Worm (Caenorhabditis elegans): ENCODE data around the gene C47D12.5.
"Not testable (repeated sequence)": the region's sequence is repeated elsewhere in the genome, so short reads cannot be mapped to it uniquely, and the experiment has no call there.

Gene C47D12.5

DNA sequence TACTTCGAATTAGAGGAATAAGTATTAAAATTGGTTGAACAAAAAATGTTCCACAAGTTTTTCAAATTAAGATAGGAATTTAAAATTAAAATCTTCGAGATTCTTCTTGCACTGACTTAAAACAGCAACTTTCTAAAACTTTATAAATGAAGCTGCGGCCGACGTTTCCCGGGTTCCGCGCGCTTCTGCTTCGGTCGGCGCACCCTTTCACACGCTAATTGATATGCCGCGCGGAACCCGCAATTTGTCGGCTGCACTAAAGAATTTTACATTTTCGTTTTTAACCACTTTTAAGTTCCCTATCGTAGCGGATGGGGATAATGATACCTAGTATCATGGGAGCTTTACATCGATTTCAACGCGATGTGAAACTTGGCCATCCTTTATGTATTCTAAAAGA, 29.7 kb upstream of the C47D12.5 start:
- TF ChIP-seq unc-62 (GFP tag; optimal IDR thresholded peaks at IDR 0.05): no peak

DNA sequence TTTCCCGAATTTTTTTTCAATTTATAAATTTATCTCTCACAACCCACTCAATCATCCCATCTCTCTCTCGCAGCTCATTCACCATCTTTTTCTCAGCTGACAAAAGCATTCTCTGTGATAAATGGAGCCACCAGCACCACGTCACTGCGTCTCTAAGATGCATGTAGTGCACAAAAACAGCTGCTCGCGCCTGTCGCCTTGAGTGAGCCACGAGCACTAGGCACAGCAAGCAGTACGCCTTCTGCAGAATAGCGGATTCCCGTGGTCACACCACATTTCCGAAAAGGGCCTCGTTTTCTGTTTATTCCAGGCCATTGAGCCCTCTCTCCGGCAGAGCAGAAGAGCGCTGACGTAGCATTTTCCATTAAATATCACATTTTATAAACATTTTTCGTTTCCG, 28.5 kb upstream of the C47D12.5 start, which contains the start of gene F13D12.10:
F13D12.10 (plus strand) TSS at position 231 of the 400 bp plus-strand sequence.
- no peak for TF ChIP-seq unc-62 (GFP tag; optimal IDR thresholded peaks at IDR 0.05)

DNA sequence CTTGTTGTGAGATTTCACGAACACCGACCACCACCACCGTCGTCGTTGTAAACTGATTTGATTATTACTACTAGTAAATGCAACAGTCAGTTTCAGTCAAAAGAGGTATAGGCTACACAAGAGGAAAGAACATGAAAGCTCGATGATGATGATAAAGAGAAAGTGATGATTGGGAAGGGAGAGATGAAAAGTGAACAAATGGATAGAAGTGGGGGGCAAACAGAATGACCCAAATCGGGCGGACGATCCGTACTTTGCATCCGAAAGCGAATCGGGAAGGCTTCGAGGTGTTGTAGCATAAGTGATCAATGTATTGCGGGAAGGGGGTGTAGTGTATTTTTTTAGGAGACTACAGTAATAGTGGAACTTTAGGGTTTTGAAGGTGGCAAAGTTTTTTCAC, 25.7 kb upstream of the C47D12.5 start:
- TF ChIP-seq unc-62 (GFP tag; optimal IDR thresholded peaks at IDR 0.05): no peak

DNA sequence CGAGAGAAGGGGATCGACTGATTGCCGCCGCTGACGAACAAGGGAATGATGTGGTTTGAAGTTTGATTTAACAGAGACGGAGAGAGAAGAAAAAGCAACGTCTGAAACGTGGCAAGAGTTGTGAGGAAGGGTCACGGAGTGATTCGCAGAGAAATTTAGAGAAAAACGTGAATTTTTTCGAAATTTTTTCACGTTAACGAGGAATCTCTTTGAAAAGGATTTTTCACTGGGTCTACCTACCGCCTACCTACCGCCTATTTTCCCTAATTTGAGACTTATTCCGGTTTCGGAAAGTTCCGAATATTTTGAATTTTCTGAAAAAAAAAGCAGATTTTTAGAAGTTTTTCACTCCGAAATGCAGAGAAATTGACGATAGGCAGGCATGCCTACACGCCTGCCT, 24.4 kb upstream of the C47D12.5 start, which contains the start of gene fcmt-1:
fcmt-1 (minus strand) TSS at position 101 of the 400 bp plus-strand sequence.
- TF ChIP-seq unc-62 (GFP tag; optimal IDR thresholded peaks at IDR 0.05): no peak

DNA sequence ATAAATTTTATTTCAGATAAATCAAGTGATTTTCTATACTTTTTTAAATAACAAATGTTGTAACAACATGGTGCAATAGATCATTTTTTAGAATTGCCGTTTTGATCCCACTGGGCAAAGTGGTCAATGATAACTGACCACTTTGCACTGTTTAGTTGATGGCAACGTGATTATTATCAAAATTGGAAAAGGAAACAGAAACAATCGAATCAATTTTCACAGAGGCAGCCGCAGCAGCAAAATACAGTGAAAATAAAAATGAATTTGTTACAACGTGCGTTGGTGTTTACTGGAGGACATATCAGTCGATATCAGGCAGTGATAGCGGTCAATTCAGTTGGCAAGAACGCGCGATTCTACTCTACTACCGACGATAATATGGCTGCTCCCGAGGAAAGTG, 20.7 kb upstream of the C47D12.5 start, which contains the start of gene VF13D12L.3:
VF13D12L.3 (plus strand) TSS at position 223 of the 400 bp plus-strand sequence.
- TF ChIP-seq unc-62 (GFP tag; optimal IDR thresholded peaks at IDR 0.05): no peak

DNA sequence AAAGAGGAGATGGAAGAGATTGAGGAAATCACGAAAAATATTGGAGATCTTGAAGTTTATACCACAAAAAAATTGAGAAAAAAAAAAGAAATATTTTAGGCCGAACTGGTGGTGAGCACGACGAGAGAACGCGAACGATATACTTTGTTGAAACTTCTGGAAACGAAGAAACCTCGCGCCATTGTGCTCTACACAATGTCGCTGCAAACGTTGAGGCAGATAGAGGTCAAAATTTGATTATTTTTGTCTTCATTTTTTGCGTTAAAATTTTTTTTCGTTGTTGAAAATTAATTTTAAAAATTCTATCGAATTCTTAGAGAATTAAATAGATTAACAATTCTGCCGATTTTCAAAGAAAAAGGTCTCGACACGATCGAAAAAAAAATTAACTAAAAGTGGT, 15.6 kb upstream of the C47D12.5 start:
- no peak for TF ChIP-seq unc-62 (GFP tag; optimal IDR thresholded peaks at IDR 0.05)

DNA sequence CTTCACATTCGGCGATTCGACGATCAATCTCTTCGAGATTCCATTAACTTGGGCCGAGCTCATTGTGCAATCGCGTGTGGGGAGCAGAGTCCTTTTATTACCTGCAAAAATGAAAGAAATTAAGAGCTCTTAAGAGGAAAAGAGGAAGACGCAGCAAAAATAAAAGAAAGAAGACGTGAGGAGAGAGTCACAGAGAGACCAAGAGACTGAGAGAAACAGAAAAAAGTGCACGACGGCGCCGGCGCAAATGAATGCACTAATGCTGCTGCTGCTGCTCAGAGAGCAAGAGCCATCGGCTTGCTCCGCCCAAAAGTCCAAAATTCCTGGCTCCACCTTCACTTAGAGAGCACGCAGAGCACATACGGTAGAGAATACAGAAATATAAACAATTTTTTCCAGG, 15.1 kb upstream of the C47D12.5 start, which contains the start of gene inos-1:
inos-1 (minus strand) TSS at position 101 of the 400 bp plus-strand sequence.
- no peak for TF ChIP-seq unc-62 (GFP tag; optimal IDR thresholded peaks at IDR 0.05)

DNA sequence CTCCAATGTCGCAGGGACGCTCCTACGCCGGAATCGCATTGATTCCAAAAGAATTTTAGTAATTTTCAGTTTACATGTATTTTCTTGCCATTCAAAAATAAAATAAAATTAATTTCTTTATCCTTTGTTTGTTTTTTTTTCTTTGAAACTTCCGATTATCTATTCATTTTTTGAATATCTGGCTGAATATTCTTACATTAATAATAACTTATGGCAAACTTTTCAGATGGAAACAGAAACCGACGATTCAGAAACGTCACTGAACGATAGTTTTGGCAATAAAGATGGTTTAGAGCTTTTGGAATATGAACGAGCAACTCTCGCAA, 10.8 kb upstream of the C47D12.5 start, which contains the start of gene xpf-1:
xpf-1 (plus strand) TSS at position 227 of the 326 bp plus-strand sequence.
- no peak for TF ChIP-seq unc-62 (GFP tag; optimal IDR thresholded peaks at IDR 0.05)

DNA sequence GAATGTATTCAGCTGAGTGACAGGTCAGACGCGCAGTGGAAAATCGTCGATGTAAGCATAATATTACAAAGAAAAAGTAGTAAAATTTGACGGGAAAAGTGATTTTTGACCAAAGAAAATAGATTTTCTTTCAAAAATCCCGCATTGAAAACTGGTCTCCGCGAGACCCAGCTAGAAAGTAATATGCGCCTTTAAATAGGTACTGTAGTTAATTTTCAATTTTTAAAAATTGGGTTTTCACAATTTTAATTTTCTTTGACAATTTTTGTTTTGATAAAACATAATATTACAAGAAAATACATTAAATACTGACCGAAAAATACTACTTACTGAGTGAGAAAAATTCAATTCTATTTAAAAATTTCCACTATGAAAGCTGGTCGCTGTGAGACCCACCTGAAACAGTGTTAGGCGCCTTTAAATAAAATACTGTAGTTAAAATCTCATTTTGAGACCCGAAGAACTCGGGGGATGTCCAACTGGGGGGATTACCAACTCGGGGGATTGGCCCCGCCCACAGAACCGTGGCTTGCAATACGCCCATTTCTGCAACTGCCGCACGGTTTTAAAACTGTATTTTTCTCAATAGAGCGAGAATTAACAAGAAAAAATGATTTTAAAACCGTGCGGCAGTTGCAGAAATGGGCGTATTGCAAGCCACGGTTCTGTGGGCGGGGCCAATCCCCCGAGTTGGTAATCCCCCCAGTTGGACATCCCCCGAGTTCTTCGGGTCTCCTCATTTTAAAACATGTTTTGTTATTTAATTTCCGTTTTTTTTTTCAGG, 10.3 kb upstream of the C47D12.5 start, which contains the start of gene tars-1:
tars-1 (minus strand) TSS at position 497 of the 784 bp plus-strand sequence.
- TF ChIP-seq unc-62 (GFP tag; optimal IDR thresholded peaks at IDR 0.05): not testable (repeated sequence)

DNA sequence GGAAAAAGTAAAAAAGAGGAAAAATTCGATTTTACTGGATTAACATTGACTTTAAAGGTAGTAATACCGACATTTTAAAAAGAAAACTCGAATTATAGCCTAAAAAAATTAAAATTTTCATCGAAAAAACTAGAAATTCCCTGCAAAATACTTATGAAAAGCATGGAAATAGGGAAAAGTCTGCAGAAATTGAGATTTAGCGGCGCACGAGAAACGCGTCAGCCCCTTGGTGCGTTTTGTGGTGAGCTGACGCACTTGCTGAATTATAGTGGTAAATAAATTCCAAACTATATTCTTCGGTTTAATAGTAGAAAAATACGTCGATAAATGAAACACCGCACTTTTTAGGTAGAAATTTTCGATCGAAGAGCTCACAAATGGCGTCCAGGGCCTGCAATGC, 9.4 kb upstream of the C47D12.5 start:
- no peak for TF ChIP-seq unc-62 (GFP tag; optimal IDR thresholded peaks at IDR 0.05)

DNA sequence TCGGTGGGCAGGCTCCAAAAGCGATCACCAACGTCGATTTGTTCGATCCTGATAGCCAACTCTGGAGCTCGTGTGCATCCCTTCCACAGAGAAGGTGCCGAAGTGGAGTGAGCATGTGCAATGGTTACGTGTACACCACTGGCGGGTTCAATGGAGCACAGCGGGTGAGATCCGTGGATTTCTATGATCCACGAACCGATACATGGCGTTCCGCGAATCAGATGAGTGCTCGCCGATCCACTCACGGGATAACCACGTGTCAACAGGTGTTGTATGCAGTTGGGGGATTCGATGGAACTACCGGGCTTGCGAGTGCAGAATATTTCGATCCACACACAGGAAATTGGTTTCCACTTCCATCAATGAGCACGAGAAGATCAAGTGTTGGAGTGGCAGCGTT, 5.8 kb upstream of the C47D12.5 start:
- TF ChIP-seq unc-62 (GFP tag; optimal IDR thresholded peaks at IDR 0.05): no peak

DNA sequence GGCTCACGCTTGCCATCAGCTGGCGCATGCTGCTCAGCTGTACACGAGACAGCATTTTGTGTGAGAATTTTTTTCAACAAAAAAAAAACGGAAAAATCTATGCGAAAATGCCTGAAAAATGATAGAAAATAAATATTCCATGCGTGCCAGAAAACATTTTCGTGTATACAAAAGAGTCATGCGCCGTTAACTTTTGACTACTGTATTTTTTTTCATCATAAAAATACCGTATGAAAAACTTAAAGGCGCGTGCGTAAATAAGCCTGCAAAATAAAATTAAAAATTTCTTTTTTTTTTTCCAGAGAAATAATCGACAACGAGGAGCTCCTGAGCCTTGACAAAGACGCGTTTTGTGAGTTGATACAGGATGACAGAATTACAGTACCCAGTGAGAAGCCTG, 4.9 kb upstream of the C47D12.5 start:
- no peak for TF ChIP-seq unc-62 (GFP tag; optimal IDR thresholded peaks at IDR 0.05)

DNA sequence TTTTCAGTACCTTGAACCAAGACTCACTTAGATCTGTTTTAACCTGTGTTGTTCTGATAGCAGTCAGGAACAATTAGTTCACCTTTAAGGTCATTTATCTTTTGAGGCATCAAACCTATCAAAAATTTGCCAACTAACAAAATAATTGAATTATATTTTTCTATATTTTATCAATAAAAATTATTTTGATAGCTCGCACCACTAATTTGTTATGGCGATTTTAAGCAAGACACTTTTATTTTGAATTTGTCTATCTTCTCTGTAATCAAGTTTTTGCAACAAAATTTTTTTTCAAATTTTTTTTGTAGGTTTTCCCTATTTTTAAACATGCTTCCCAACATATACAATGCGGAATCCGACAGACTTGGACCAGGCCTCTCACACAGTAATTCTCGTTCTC, 3.6 kb upstream of the C47D12.5 start, which contains the start of gene kel-1:
kel-1 (plus strand) TSS at position 301 of the 400 bp plus-strand sequence.
- TF ChIP-seq unc-62 (GFP tag; optimal IDR thresholded peaks at IDR 0.05): no peak

DNA sequence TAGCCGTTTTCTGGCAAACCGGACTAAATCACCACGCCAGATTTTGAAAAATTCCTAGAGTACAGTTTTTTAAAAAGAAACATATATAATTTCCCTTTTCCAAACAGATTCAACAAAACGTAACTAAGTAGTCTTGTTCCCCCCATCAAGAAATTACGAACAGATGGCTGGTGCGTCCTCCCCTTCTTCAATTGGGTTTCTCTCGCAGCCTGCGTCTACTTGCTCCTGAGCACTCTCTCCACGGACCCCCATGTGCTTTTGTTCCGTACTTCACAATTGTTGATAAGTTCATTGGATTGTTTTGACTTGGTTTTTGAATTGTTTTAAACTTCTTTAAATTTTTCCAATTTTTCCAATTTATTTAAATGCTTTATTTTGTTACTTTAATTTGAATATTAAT, 2.9 kb upstream of the C47D12.5 start:
- TF ChIP-seq unc-62 (GFP tag; optimal IDR thresholded peaks at IDR 0.05): no peak

DNA sequence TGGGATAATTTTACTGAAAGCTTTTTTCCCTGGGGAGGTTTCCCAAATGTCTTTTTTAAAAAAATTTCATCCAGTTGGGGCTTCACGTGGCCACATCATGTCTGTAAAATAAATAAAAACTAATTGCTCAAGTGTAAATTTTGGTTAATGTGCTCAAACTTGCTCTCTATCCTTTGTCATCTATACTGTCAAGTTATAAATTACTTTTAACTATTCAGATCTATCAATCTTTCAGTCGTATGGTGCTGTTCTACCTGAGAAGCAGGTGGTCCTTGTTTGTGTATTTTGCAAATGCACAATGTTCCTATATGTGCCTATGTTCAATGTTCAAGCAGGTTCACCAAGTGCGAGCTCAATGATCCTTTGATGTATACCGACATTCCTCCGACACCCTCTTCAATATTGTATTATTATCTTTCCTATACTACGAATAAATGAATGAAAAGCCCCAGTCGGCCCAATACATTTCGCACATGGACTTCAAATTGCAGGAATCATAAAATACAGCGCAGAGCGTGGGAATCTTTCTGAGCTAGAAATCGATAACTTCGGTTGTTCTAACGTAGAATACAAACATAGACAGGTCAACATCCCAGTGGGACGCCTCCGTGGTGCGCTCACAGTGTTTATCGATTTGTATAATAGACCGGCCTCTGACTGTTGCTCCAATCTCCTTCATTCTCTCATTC, 3.8 kb downstream of the C47D12.5 start, which contains the start of the genes sfxn-1.4 and C47D12.4:
sfxn-1.4 (minus strand) TSS at position 101 of the 689 bp plus-strand sequence.
C47D12.4 (plus strand) TSS at position 639 of the 689 bp plus-strand sequence.
- no peak for TF ChIP-seq unc-62 (GFP tag; optimal IDR thresholded peaks at IDR 0.05)

DNA sequence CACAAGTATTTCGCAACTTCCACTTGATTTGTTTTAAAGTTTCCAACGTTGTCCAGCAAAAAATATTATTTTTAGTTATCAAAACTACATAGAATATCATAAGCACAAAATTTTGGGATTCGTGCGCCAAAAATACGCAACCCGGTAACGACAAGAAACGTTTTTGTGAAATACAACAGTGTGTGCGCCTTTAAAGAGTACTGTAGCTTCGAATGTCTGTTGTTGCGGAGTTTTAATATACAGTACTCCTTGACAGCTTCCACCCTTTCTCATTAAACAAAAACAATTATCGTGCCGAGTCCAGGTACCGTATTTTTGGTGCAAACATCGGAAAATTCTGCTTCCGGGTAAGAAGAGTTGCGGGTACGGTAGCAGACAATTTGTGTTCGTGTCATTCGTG, 4.9 kb downstream of the C47D12.5 start:
- TF ChIP-seq unc-62 (GFP tag; optimal IDR thresholded peaks at IDR 0.05): no peak
